Fruit fly (Drosophila melanogaster): ENCODE data around the gene CG7778.

CG7778 gene

dm6 chr2L:8384108-8384601, 37.7 kb downstream of the CG7778 start, which contains the start of the genes Dad1 and CG13384 (continued):
- peak in 1 of 2 experiments; percentile 92 for TF ChIP-seq Eip74EF (GFP tag; optimal IDR thresholded peaks at IDR 0.05)
- no peak for TF ChIP-seq MESR4 (GFP tag; optimal IDR thresholded peaks at IDR 0.05)
- no peak for TF ChIP-seq btn (GFP tag; optimal IDR thresholded peaks at IDR 0.05)
- peak; percentile 89 for TF ChIP-seq CG15514 (GFP tag; optimal IDR thresholded peaks at IDR 0.05)
- peak; percentile 33 for TF ChIP-seq CG1603 (tag; optimal IDR thresholded peaks at IDR 0.05)
- TF ChIP-seq CG2889 (GFP tag; IDR thresholded peaks at IDR 0.05): peak; percentile 84

- TF ChIP-seq CG9876 (GFP tag; optimal IDR thresholded peaks at IDR 0.05) (no peak), CG7786 (GFP tag; optimal IDR thresholded peaks at IDR 0.05) (no peak), danr (GFP tag; IDR thresholded peaks at IDR 0.05) (no peak), fd3F (GFP tag; optimal IDR thresholded peaks at IDR 0.05) (no peak), CG16863 (GFP tag; optimal IDR thresholded peaks at IDR 0.05) (no peak), Pdp1 (GFP tag; optimal IDR thresholded peaks at IDR 0.05) (peak in 1 of 2 experiments; percentile 79), ase (GFP tag; IDR thresholded peaks at IDR 0.05) (no peak), CG8944 (GFP tag; optimal IDR thresholded peaks at IDR 0.05) (no peak), Abd-B (GFP tag; optimal IDR thresholded peaks at IDR 0.05) (no peak), CG3065 (GFP tag; optimal IDR thresholded peaks at IDR 0.05) (no peak), otp (GFP tag; IDR thresholded peaks at IDR 0.05) (no peak), croc (GFP tag; conservative IDR thresholded peaks at IDR 0.05) (no peak), CG31224 (GFP tag; IDR thresholded peaks at IDR 0.05) (no peak), CG14710 (tag; optimal IDR thresholded peaks at IDR 0.05) (no peak), Gsc (GFP tag; IDR thresholded peaks at IDR 0.05) (no peak), CG10654 (GFP tag; optimal IDR thresholded peaks at IDR 0.05) (no peak), CG12744 (GFP tag; optimal IDR thresholded peaks at IDR 0.05) (no peak), scrt (GFP tag; optimal IDR thresholded peaks at IDR 0.05) (no peak), HLHmδ (GFP tag; optimal IDR thresholded peaks at IDR 0.05) (no peak), CG13296 (GFP tag; optimal IDR thresholded peaks at IDR 0.05) (peak; percentile 32), Max (GFP tag; optimal IDR thresholded peaks at IDR 0.05) (no peak), CG1603 (tag; optimal IDR thresholded peaks at IDR 0.05) (peak; percentile 5), PHDP (tag; optimal IDR thresholded peaks at IDR 0.05) (no peak), CG1529 (GFP tag; optimal IDR thresholded peaks at IDR 0.05) (no peak), nmo (GFP tag; optimal IDR thresholded peaks at IDR 0.05) (no peak), CG15514 (GFP tag; optimal IDR thresholded peaks at IDR 0.05) (no peak), tin (GFP tag; optimal IDR thresholded peaks at IDR 0.05) (no peak), Ravus (GFP tag; IDR thresholded peaks at IDR 0.05) (no peak), sim (GFP tag; IDR thresholded peaks at IDR 0.05) (no peak), Ets97D (GFP tag; optimal IDR thresholded peaks at IDR 0.05) (no peak), da (GFP tag; optimal IDR thresholded peaks at IDR 0.05) (no peak), sens (GFP tag) (peak; percentile 81), CG12104 (GFP tag; optimal IDR thresholded peaks at IDR 0.05) (no peak), CG4360 (GFP tag; IDR thresholded peaks at IDR 0.05) (no peak), Asciz (GFP tag; optimal IDR thresholded peaks at IDR 0.05) (peak; percentile 38), CG12071 (GFP tag; optimal IDR thresholded peaks at IDR 0.05) (peak; percentile 19), Oaz (GFP tag; IDR thresholded peaks at IDR 0.05) (no peak), Camta (GFP tag; optimal IDR thresholded peaks at IDR 0.05) (no peak), CG10274 (GFP tag; optimal IDR thresholded peaks at IDR 0.05) (no peak), HLH4C (GFP tag; IDR thresholded peaks at IDR 0.05; ENCODE audit: partially characterized antibody) (no peak), nerfin-1 (tag; optimal IDR thresholded peaks at IDR 0.05) (no peak), cg (GFP tag; optimal IDR thresholded peaks at IDR 0.05) (no peak), CG13123 (GFP tag; optimal IDR thresholded peaks at IDR 0.05) (no peak), CG2202 (tag; optimal IDR thresholded peaks at IDR 0.05) (no peak), ATbp (GFP tag; optimal IDR thresholded peaks at IDR 0.05) (peak; percentile 35)
Measured at dm6 chr2L:8384985-8385519, 38.6 kb downstream of the CG7778 start.

All from whole organism, embryonic.